Fruit fly (Drosophila melanogaster): ENCODE results near the gene RpS27.

The RpS27 gene

dm6 chr3R:25258628-25259240 lies 11.4 kb upstream of the RpS27 start, which contains the start of gene CG11857 (continued):
- TF ChIP-seq Fer2 (tag; optimal IDR thresholded peaks at IDR 0.05) (peak; percentile 97), CG8089 (GFP tag; optimal IDR thresholded peaks at IDR 0.05) (peak; percentile 97), gfzf (GFP tag; optimal IDR thresholded peaks at IDR 0.05) (peak; percentile 44), CG6272 (GFP tag; IDR thresholded peaks at IDR 0.05) (peak; percentile 99), CG3407 (GFP tag; optimal IDR thresholded peaks at IDR 0.05) (peak; percentile 94), Sin3A (optimal IDR thresholded peaks at IDR 0.05) (peak; percentile 47), hb (GFP tag; IDR thresholded peaks at IDR 0.05; ENCODE audit: partially characterized antibody) (peak; percentile 100), CG9215 (GFP tag; IDR thresholded peaks at IDR 0.05) (peak; percentile 99), CG12236 (GFP tag; optimal IDR thresholded peaks at IDR 0.05) (peak; percentile 94), ro (GFP tag; IDR thresholded peaks at IDR 0.05) (peak; percentile 98), CG7745 (tag; optimal IDR thresholded peaks at IDR 0.05) (peak; percentile 76), nau (GFP tag; optimal IDR thresholded peaks at IDR 0.05) (no peak), bowl (GFP tag; IDR thresholded peaks at IDR 0.05) (peak; percentile 92), ato (GFP tag; IDR thresholded peaks at IDR 0.05; ENCODE audit: partially characterized antibody) (peak; percentile 96), CG32532 (GFP tag; IDR thresholded peaks at IDR 0.05) (peak; percentile 99), CG6765 (GFP tag; optimal IDR thresholded peaks at IDR 0.05) (peak; percentile 87), CG7372 (GFP tag; IDR thresholded peaks at IDR 0.05) (peak; percentile 99), CG6683 (GFP tag; optimal IDR thresholded peaks at IDR 0.05) (peak; percentile 87), HLH54F (GFP tag; optimal IDR thresholded peaks at IDR 0.05) (peak; percentile 98), Dek (tag; optimal IDR thresholded peaks at IDR 0.05) (peak; percentile 98), CG6254 (GFP tag; optimal IDR thresholded peaks at IDR 0.05) (peak; percentile 74), zen2 (GFP tag; IDR thresholded peaks at IDR 0.05; ENCODE audit: partially characterized antibody) (peak; percentile 99), croc (GFP tag; conservative IDR thresholded peaks at IDR 0.05) (peak; percentile 98), Dfd (GFP tag; optimal IDR thresholded peaks at IDR 0.05) (peak in 1 of 2 experiments; percentile 82), insv (GFP tag; optimal IDR thresholded peaks at IDR 0.05) (peak in 1 of 2 experiments; percentile 77), CG12071 (GFP tag; optimal IDR thresholded peaks at IDR 0.05) (peak; percentile 89), Vsx1 (GFP tag; optimal IDR thresholded peaks at IDR 0.05) (peak; percentile 88), CG3838 (GFP tag; optimal IDR thresholded peaks at IDR 0.05) (peak; percentile 95), stc (GFP tag; IDR thresholded peaks at IDR 0.05) (peak; percentile 98), pros (GFP tag; optimal IDR thresholded peaks at IDR 0.05) (peak; percentile 8), CG8388 (GFP tag; optimal IDR thresholded peaks at IDR 0.05) (peak; percentile 95), ci (GFP tag; IDR thresholded peaks at IDR 0.05) (peak; percentile 99), B-H2 (GFP tag; optimal IDR thresholded peaks at IDR 0.05) (peak; percentile 98), CG13775 (GFP tag; optimal IDR thresholded peaks at IDR 0.05) (peak; percentile 98), ranshi (GFP tag; IDR thresholded peaks at IDR 0.05) (peak; percentile 99), pum (GFP tag; optimal IDR thresholded peaks at IDR 0.05) (peak; percentile 99), CG6689 (GFP tag; IDR thresholded peaks at IDR 0.05) (peak; percentile 98), CG18599 (GFP tag; optimal IDR thresholded peaks at IDR 0.05) (peak; percentile 97), Gug (GFP tag; IDR thresholded peaks at IDR 0.05) (peak; percentile 99), Scr (GFP tag; IDR thresholded peaks at IDR 0.05; ENCODE audit: partially characterized antibody) (peak; percentile 100), chinmo (GFP tag; IDR thresholded peaks at IDR 0.05; ENCODE audit: partially characterized antibody) (peak; percentile 98), CG33213 (GFP tag; optimal IDR thresholded peaks at IDR 0.05) (peak; percentile 97), Eip74EF (GFP tag; optimal IDR thresholded peaks at IDR 0.05) (peak in 1 of 2 experiments; percentile 85), rib (GFP tag; IDR thresholded peaks at IDR 0.05) (peak; percentile 99), Aef1 (GFP tag; IDR thresholded peaks at IDR 0.05) (peak; percentile 99), oc (tag; optimal IDR thresholded peaks at IDR 0.05) (peak; percentile 94), grau (tag; optimal IDR thresholded peaks at IDR 0.05) (peak; percentile 97), CG15479 (GFP tag; optimal IDR thresholded peaks at IDR 0.05) (peak; percentile 30), gcm2 (GFP tag; optimal IDR thresholded peaks at IDR 0.05) (peak; percentile 88)

Measured in whole organism, embryonic.